Worm (Caenorhabditis elegans) whole organism, late embryonic: ENCODE results near the gene Y26G10.5.

Experiments
- F13H6.1 ChIP-seq: sonication (generic microtip); optimal IDR thresholded peaks from 2 replicates; lab custom pipeline; 2016; ENCODE audit warnings: missing genetic modification characterization, missing compliant biosample characterization
- pqm-1 ChIP-seq: sonication (generic microtip); optimal IDR thresholded peaks from 2 replicates; lab custom pipeline; 2016; ENCODE audit warnings: missing genetic modification characterization, missing compliant biosample characterization

DNA sequence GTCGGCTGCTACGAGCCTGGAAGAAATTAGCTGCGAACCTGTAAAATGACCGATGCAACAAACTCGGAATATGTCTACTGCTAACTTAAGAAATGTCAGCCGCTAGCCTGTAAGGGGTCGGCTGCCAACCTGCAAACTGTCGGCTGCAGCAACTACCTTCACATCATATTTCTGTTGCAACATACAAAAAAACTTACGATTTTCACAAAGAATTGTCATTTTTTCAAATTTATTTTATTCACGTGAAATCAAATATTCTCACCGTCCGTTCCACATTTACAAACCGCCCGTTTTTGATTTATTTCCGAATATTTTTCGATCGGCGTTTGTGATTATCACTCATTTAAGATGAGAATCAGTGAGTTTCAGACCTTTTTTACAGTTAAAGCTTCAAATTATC, 969 bp downstream of the Y26G10.5 start, which contains the start of gene Y26G10.6:
- no peak for TF ChIP-seq F13H6.1 (tag; lab: Kevin White, UChicago)
- no peak for TF ChIP-seq pqm-1 (tag; lab: Kevin White, UChicago)
